Fruit fly (Drosophila melanogaster) whole organism, embryonic: ENCODE data around the gene Ing3.

Experiments
- Atf3 ChIP-seq: fragments of 200-800 bp; sonication (Bioruptor generic); optimal IDR thresholded peaks from 3 replicates; lab custom pipeline; 2016; ENCODE audit warnings: missing biosample characterization, missing genetic modification characterization
- Blimp-1 ChIP-seq: fragments of 200-800 bp; sonication (Bioruptor generic); optimal IDR thresholded peaks from 3 replicates; lab custom pipeline; 2018; ENCODE audit warnings: missing biosample characterization, missing genetic modification characterization, mild to moderate bottlenecking, moderate library complexity, missing genetic modification reagents
- CG1024 ChIP-seq: fragments of 200-800 bp; sonication (Bioruptor generic); IDR thresholded peaks from 2 replicates; pipeline ENCODE4 v1.3.6; 2022; ENCODE audit warnings: missing biosample characterization, missing genetic modification characterization
- CG11085 ChIP-seq: fragments of 200-800 bp; sonication (Bioruptor generic); IDR thresholded peaks from 2 replicates; pipeline ENCODE4 v1.3.6; 2022; ENCODE audit warnings: missing biosample characterization, missing genetic modification characterization
- CG12942 ChIP-seq: fragments of 200-800 bp; sonication (Bioruptor generic); optimal IDR thresholded peaks from 3 replicates; lab custom pipeline; 2016; ENCODE audit warnings: missing biosample characterization, missing genetic modification characterization
- CG17361 ChIP-seq: fragments of 200-800 bp; sonication (Bioruptor generic); IDR thresholded peaks from 3 replicates; pipeline ENCODE4 v1.3.6; 2022; ENCODE audit warnings: missing biosample characterization, missing genetic modification characterization
- CG17612 ChIP-seq: fragments of 200-800 bp; sonication (Bioruptor generic); IDR thresholded peaks from 2 replicates; pipeline ENCODE4 v1.3.6; 2022; ENCODE audit warnings: missing biosample characterization, missing genetic modification characterization
- CG18764 ChIP-seq: fragments of 200-800 bp; sonication (Bioruptor generic); optimal IDR thresholded peaks from 3 replicates; lab custom pipeline; 2016; ENCODE audit warnings: missing biosample characterization, missing genetic modification characterization
- CG2116 ChIP-seq: fragments of 200-800 bp; sonication (Bioruptor generic); optimal IDR thresholded peaks from 3 replicates; lab custom pipeline; 2018; ENCODE audit warnings: missing biosample characterization, mild to moderate bottlenecking, missing genetic modification characterization
- CG2875 ChIP-seq: fragments of 200-800 bp; sonication (Bioruptor generic); optimal IDR thresholded peaks from 2 replicates; lab custom pipeline; 2017; ENCODE audit warnings: missing biosample characterization, mild to moderate bottlenecking, missing genetic modification characterization, missing genetic modification reagents
- CG33213 ChIP-seq: fragments of 200-800 bp; sonication (Bioruptor generic); optimal IDR thresholded peaks from 3 replicates; lab custom pipeline; 2016; ENCODE audit warnings: missing biosample characterization, missing genetic modification characterization
- CG34422 ChIP-seq: fragments of 200-800 bp; sonication (Bioruptor generic); IDR thresholded peaks from 3 replicates; pipeline ENCODE4 v1.3.6; 2022; ENCODE audit warnings: missing biosample characterization, missing genetic modification characterization
- CG4424 ChIP-seq: fragments of 200-800 bp; sonication (Bioruptor generic); optimal IDR thresholded peaks from 3 replicates; lab custom pipeline; 2016; ENCODE audit warnings: missing biosample characterization, missing genetic modification characterization
- CG4707 ChIP-seq: fragments of 200-800 bp; sonication (Bioruptor generic); optimal IDR thresholded peaks from 2 replicates; lab custom pipeline; 2018; ENCODE audit warnings: missing biosample characterization, mild to moderate bottlenecking, missing genetic modification characterization, moderate library complexity
- CG4730 ChIP-seq: fragments of 200-800 bp; sonication (Bioruptor generic); IDR thresholded peaks from 2 replicates; pipeline ENCODE4 v1.3.6; 2022; ENCODE audit warnings: missing biosample characterization, missing genetic modification characterization
- CG7928 ChIP-seq: fragments of 200-800 bp; sonication (Bioruptor generic); optimal IDR thresholded peaks from 2 replicates; lab custom pipeline; 2017; ENCODE audit warnings: missing biosample characterization, mild to moderate bottlenecking, missing genetic modification characterization
- CG8281 ChIP-seq: fragments of 200-800 bp; sonication (Bioruptor generic); optimal IDR thresholded peaks from 2 replicates; lab custom pipeline; 2018; ENCODE audit warnings: missing biosample characterization, mild to moderate bottlenecking, missing genetic modification characterization, moderate library complexity
- Dad ChIP-seq: fragments of 200-800 bp; sonication (Bioruptor generic); optimal IDR thresholded peaks from 3 replicates; lab custom pipeline; 2016; ENCODE audit warnings: missing biosample characterization, missing genetic modification characterization
- HmgD ChIP-seq: fragments of 200-800 bp; sonication (Bioruptor generic); optimal IDR thresholded peaks from 3 replicates; lab custom pipeline; 2016; ENCODE audit warnings: missing biosample characterization, missing genetic modification characterization
- Hr51 ChIP-seq, 2 experiments: fragments of 200-800 bp; sonication (Bioruptor generic); optimal IDR thresholded peaks; 2 replicates in 1 of 2; 3 replicates in 1 of 2; lab custom pipeline; 2016 to 2018; ENCODE audit warnings: missing biosample characterization in 2 of 2, missing genetic modification characterization in 2 of 2, mild to moderate bottlenecking in 1 of 2, moderate library complexity in 1 of 2
- Max ChIP-seq: fragments of 200-800 bp; sonication (Bioruptor generic); optimal IDR thresholded peaks from 2 replicates; lab custom pipeline; 2016; ENCODE audit warnings: missing biosample characterization, mild to moderate bottlenecking, missing genetic modification characterization
- Meics ChIP-seq: fragments of 200-800 bp; sonication (Bioruptor generic); optimal IDR thresholded peaks from 2 replicates; lab custom pipeline; 2017; ENCODE audit warnings: missing biosample characterization, mild to moderate bottlenecking, missing genetic modification characterization
- Poxn ChIP-seq: fragments of 200-800 bp; sonication (Bioruptor generic); IDR thresholded peaks from 2 replicates; pipeline ENCODE4 v1.3.6; 2022; ENCODE audit warnings: missing biosample characterization, missing genetic modification characterization
- Rfx ChIP-seq: fragments of 200-800 bp; sonication (Bioruptor generic); IDR thresholded peaks from 2 replicates; pipeline ENCODE4 v1.3.6; 2022; ENCODE audit warnings: missing biosample characterization, missing genetic modification characterization
- Six4 ChIP-seq: fragments of 200-800 bp; sonication (Bioruptor generic); optimal IDR thresholded peaks from 2 replicates; lab custom pipeline; 2016; ENCODE audit warnings: missing biosample characterization, missing genetic modification characterization
- Sox100B ChIP-seq: fragments of 200-800 bp; sonication (Bioruptor generic); optimal IDR thresholded peaks from 3 replicates; lab custom pipeline; 2018; ENCODE audit warnings: missing biosample characterization, mild to moderate bottlenecking, missing genetic modification characterization
- Xbp1 ChIP-seq: fragments of 200-800 bp; sonication (Bioruptor generic); optimal IDR thresholded peaks from 3 replicates; lab custom pipeline; 2016; ENCODE audit warnings: missing biosample characterization, mild to moderate bottlenecking, missing genetic modification characterization
- ab ChIP-seq: fragments of 200-800 bp; sonication (Bioruptor generic); optimal IDR thresholded peaks from 2 replicates; lab custom pipeline; 2016; ENCODE audit warnings: missing biosample characterization, missing genetic modification characterization
- abd-A ChIP-seq: fragments of 200-800 bp; sonication (Bioruptor generic); optimal IDR thresholded peaks from 3 replicates; lab custom pipeline; 2019; ENCODE audit warnings: missing biosample characterization, mild to moderate bottlenecking, missing genetic modification characterization, moderate library complexity
- bcd ChIP-seq: fragments of 200-800 bp; sonication (Bioruptor generic); optimal IDR thresholded peaks from 2 replicates; lab custom pipeline; 2017; ENCODE audit warnings: missing biosample characterization, mild to moderate bottlenecking, missing genetic modification characterization
- danr ChIP-seq: fragments of 200-800 bp; sonication (Bioruptor generic); IDR thresholded peaks from 2 replicates; pipeline ENCODE4 v1.3.6; 2022; ENCODE audit warnings: missing biosample characterization, missing genetic modification characterization
- disco-r ChIP-seq: fragments of 200-800 bp; sonication (Bioruptor generic); optimal IDR thresholded peaks from 2 replicates; lab custom pipeline; 2016; ENCODE audit warnings: missing biosample characterization, missing genetic modification characterization
- eve ChIP-seq, 2 experiments: fragments of >200 bp; optimal IDR thresholded peaks; 2 replicates each; lab custom pipeline; 2017; ENCODE audit warnings: missing biosample characterization in 2 of 2, missing genetic modification characterization in 2 of 2
- exex ChIP-seq: fragments of 200-800 bp; sonication (Bioruptor generic); optimal IDR thresholded peaks from 4 replicates; lab custom pipeline; 2018; ENCODE audit warnings: missing biosample characterization, mild to moderate bottlenecking, missing genetic modification characterization, moderate library complexity
- grau ChIP-seq: fragments of 200-800 bp; optimal IDR thresholded peaks from 3 replicates; lab custom pipeline; 2019; ENCODE audit warnings: missing biosample characterization, mild to moderate bottlenecking, missing genetic modification characterization, moderate library complexity
- her ChIP-seq: fragments of 200-800 bp; sonication (Bioruptor generic); optimal IDR thresholded peaks from 2 replicates; lab custom pipeline; 2016; ENCODE audit warnings: missing biosample characterization, missing genetic modification characterization
- ind ChIP-seq: fragments of 200-800 bp; sonication (Bioruptor generic); optimal IDR thresholded peaks from 3 replicates; lab custom pipeline; 2016; ENCODE audit warnings: missing biosample characterization, missing genetic modification characterization
- insv ChIP-seq, 2 experiments: fragments of 200-800 bp; sonication (Bioruptor generic); optimal IDR thresholded peaks; 3 replicates each; lab custom pipeline; 2016 to 2018; ENCODE audit warnings: missing biosample characterization in 2 of 2, missing genetic modification characterization in 2 of 2
- kni ChIP-seq: fragments of 200-800 bp; sonication (Bioruptor generic); optimal IDR thresholded peaks from 3 replicates; lab custom pipeline; 2017; ENCODE audit warnings: mild to moderate bottlenecking, missing biosample characterization, missing genetic modification reagents, missing genetic modification characterization
- lilli ChIP-seq: fragments of 200-800 bp; sonication (Bioruptor generic); optimal IDR thresholded peaks from 3 replicates; lab custom pipeline; 2016; ENCODE audit warnings: missing biosample characterization, missing genetic modification characterization
- lmd ChIP-seq: fragments of 200-800 bp; sonication (Bioruptor generic); IDR thresholded peaks from 2 replicates; pipeline ENCODE4 v1.3.6; 2022; ENCODE audit warnings: missing biosample characterization, missing genetic modification characterization
- pb ChIP-seq: fragments of 200-800 bp; sonication (Bioruptor generic); optimal IDR thresholded peaks from 3 replicates; lab custom pipeline; 2016; ENCODE audit warnings: missing biosample characterization, missing genetic modification characterization
- pfk ChIP-seq: fragments of 200-800 bp; sonication (Bioruptor generic); optimal IDR thresholded peaks from 2 replicates; lab custom pipeline; 2018; ENCODE audit warnings: missing biosample characterization, mild to moderate bottlenecking, missing genetic modification characterization, moderate library complexity
- pum ChIP-seq: fragments of 200-800 bp; sonication (Bioruptor generic); optimal IDR thresholded peaks from 2 replicates; lab custom pipeline; 2016; ENCODE audit warnings: missing biosample characterization, missing genetic modification characterization
- rib ChIP-seq: fragments of 200-800 bp; sonication (Bioruptor generic); IDR thresholded peaks from 2 replicates; pipeline ENCODE4 v1.3.6; 2022; ENCODE audit warnings: missing biosample characterization, missing genetic modification characterization
- sima ChIP-seq: fragments of 200-800 bp; sonication (Bioruptor generic); optimal IDR thresholded peaks from 2 replicates; lab custom pipeline; 2016; ENCODE audit warnings: missing biosample characterization, missing genetic modification characterization
- sob ChIP-seq: fragments of 200-800 bp; sonication (Bioruptor generic); IDR thresholded peaks from 2 replicates; pipeline ENCODE4 v1.3.6; 2022; ENCODE audit warnings: missing biosample characterization, missing genetic modification characterization
- unc-4 ChIP-seq: fragments of 200-800 bp; sonication (Bioruptor generic); IDR thresholded peaks from 2 replicates; pipeline ENCODE4 v1.3.6; 2022; ENCODE audit warnings: missing biosample characterization, missing genetic modification characterization; ENCODE audit not compliant: partially characterized antibody
- vvl ChIP-seq: fragments of 200-800 bp; sonication (Bioruptor generic); IDR thresholded peaks from 2 replicates; pipeline ENCODE4 v1.3.6; 2022; ENCODE audit warnings: missing biosample characterization, missing genetic modification characterization
- z ChIP-seq: fragments of 200-800 bp; sonication (Bioruptor generic); IDR thresholded peaks from 3 replicates; pipeline ENCODE4 v1.3.6; 2022; ENCODE audit warnings: missing biosample characterization, missing genetic modification characterization

The Ing3 gene

DNA sequence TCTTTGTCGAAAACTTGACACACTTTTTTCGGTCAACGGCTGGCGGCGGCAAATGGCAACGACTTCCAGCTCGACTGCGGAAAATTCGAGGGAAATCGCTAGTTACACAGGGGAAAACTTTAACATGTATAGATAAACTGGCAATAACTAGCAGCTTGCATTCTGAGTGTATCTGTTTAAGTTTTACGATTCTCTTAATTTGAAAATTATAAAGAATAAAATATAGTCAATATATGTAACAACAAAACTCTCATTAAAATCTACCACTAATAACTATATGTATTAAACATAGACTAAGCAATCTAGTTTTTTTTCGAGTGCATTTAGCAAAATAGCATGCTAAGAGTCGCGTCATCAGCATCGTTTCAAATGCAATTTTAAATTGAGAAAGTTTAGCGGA is 10.5 kb upstream of the Ing3 start:
- TF ChIP-seq Xbp1 (GFP tag; lab: Kevin White, UChicago), result no peak

DNA sequence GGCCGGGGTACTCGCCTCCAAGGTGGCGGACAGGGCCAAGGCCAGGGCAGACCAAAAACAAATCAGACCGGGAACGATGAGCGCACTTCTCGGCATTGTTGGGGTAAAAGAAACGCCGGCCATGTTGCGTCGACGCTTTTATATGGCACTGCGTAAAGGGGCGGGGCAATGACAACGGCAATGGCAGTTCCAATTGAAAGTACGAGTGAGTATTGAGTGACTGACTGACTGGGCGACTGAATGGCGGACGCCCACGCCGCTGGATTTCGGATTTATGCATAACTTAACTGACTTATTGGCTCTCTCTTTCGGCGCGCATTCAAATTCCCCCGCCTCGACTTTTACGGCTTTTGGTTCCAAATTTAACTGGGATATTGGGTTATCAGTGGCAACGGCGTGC is 9.2 kb upstream of the Ing3 start, which contains the start of gene CG6696:
TSS of gene CG6696 (minus strand) at position 101 of the 400 bp plus-strand sequence.
- no peak for TF ChIP-seq Six4 (GFP tag; lab: Kevin White, UChicago)
- TF ChIP-seq ind (GFP tag; lab: Kevin White, UChicago), result no peak
- no peak for TF ChIP-seq Dad (GFP tag; lab: Kevin White, UChicago)
- peak; percentile 17; the same call in 1 of the 2 replicates for TF ChIP-seq vvl (GFP tag; lab: Robert Waterston, UW)
- TF ChIP-seq kni, result peak; percentile 14
- no peak for TF ChIP-seq CG4424 (GFP tag; lab: Kevin White, UChicago)
- TF ChIP-seq Blimp-1 (GFP tag; lab: Kevin White, UChicago), result peak; percentile 20
- no peak for TF ChIP-seq lmd (GFP tag; lab: Robert Waterston, UW)
- no peak for TF ChIP-seq Max (GFP tag; lab: Kevin White, UChicago)
- no peak for TF ChIP-seq CG4707 (GFP tag; lab: Kevin White, UChicago)
- TF ChIP-seq lilli (GFP tag; lab: Kevin White, UChicago), result no peak
- no peak for TF ChIP-seq danr
- TF ChIP-seq her (GFP tag; lab: Kevin White, UChicago), result no peak
- no peak for TF ChIP-seq CG2875 (GFP tag; lab: Kevin White, UChicago)
- no peak for TF ChIP-seq rib (GFP tag; lab: Robert Waterston, UW)
- no peak for TF ChIP-seq insv (GFP tag; optimal IDR thresholded peaks at IDR 0.05; lab: Kevin White, UChicago)
- TF ChIP-seq HmgD (GFP tag; lab: Kevin White, UChicago), result no peak
- no peak for TF ChIP-seq CG17612 (GFP tag; lab: Robert Waterston, UW)
- TF ChIP-seq CG8281 (tag; lab: Kevin White, UChicago), result peak; percentile 77
- TF ChIP-seq z (GFP tag; lab: Robert Waterston, UW), result peak; percentile 41; the same call in 1 of the 3 replicates
- no peak for TF ChIP-seq eve (GFP tag; optimal IDR thresholded peaks at IDR 0.05; lab: Kevin White, UChicago)
- TF ChIP-seq disco-r (GFP tag; lab: Kevin White, UChicago), result no peak
- TF ChIP-seq unc-4 (GFP tag; lab: Robert Waterston, UW), result no peak
- TF ChIP-seq pb (GFP tag; lab: Kevin White, UChicago), result no peak
- TF ChIP-seq exex (tag; lab: Kevin White, UChicago), result no peak
- TF ChIP-seq pfk (GFP tag; lab: Kevin White, UChicago), result no peak
- TF ChIP-seq CG4730 (GFP tag; lab: Robert Waterston, UW), result no peak
- TF ChIP-seq grau (tag; lab: Kevin White, UChicago), result no peak
- TF ChIP-seq ab (GFP tag; lab: Kevin White, UChicago), result no peak
- TF ChIP-seq CG18764 (GFP tag; lab: Kevin White, UChicago), result no peak
- TF ChIP-seq Atf3 (GFP tag; lab: Kevin White, UChicago), result no peak
- no peak for TF ChIP-seq CG33213
- no peak for TF ChIP-seq CG7928
- no peak for TF ChIP-seq Meics (GFP tag; lab: Kevin White, UChicago)
- TF ChIP-seq CG11085 (GFP tag; lab: Robert Waterston, UW), result no peak
- no peak for TF ChIP-seq CG17361 (GFP tag; lab: Robert Waterston, UW)
- TF ChIP-seq abd-A (tag; lab: Kevin White, UChicago), result no peak

DNA sequence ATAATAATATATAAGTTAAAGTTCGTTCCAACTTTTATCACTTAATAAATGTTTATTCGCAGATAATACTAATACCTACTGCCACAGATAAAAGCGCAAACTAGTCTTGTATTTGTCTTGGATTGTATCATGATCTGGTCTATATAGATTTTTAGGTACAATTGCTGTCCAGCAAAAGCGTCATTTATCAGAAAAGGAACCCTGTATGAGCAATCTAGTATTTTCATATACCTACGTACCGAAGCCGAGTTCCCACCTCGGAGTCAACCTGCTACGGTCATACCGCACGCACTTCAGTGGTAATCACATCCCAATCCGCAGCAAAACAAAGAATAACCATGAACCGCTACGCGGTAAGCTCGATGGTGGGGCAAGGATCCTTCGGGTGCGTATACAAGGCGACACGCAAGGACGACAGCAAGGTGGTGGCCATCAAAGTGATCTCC is 4.6 kb upstream of the Ing3 start, which contains the start of gene fu:
TSS of gene fu (plus strand) at position 254 of the 446 bp plus-strand sequence.
- TF ChIP-seq Poxn, result no peak
- no peak for TF ChIP-seq sima (GFP tag; lab: Kevin White, UChicago)
- no peak for TF ChIP-seq eve (GFP tag; optimal IDR thresholded peaks at IDR 0.05; lab: Kevin White, UChicago)
- TF ChIP-seq CG12942 (GFP tag; lab: Kevin White, UChicago), result no peak
- peak in 1 of 2 experiments; percentile 31 for TF ChIP-seq Hr51 (GFP tag; optimal IDR thresholded peaks at IDR 0.05; lab: Kevin White, UChicago)
- no peak for TF ChIP-seq Sox100B (GFP tag; lab: Kevin White, UChicago)
- TF ChIP-seq CG1024 (GFP tag; lab: Robert Waterston, UW), result no peak
- TF ChIP-seq Rfx (GFP tag; lab: Robert Waterston, UW), result peak; percentile 23; the same call in 1 of the 2 replicates
- TF ChIP-seq sob (GFP tag; lab: Robert Waterston, UW), result no peak
- no peak for TF ChIP-seq pum (GFP tag; lab: Kevin White, UChicago)
- peak; percentile 39 for TF ChIP-seq CG2116 (GFP tag; lab: Kevin White, UChicago)
- TF ChIP-seq CG34422 (GFP tag; lab: Robert Waterston, UW), result peak; percentile 24; the same call in 1 of the 3 replicates
- no peak for TF ChIP-seq bcd
